Worm (Caenorhabditis elegans) whole organism, young adult: Measurements from ENCODE around the gene W02A2.12.

Experiments
- B0336.3 ChIP-seq: fragments of 200-800 bp; sonication (Bioruptor generic); IDR thresholded peaks from 2 replicates; pipeline ENCODE4 v1.3.6; 2022; ENCODE audit warnings: missing genetic modification characterization, missing compliant biosample characterization
- F10E7.11 ChIP-seq: sonication (generic microtip); optimal IDR thresholded peaks from 2 replicates; lab custom pipeline; 2017; ENCODE audit warnings: mild to moderate bottlenecking, missing genetic modification characterization, moderate library complexity, missing compliant biosample characterization
- F33H1.4 ChIP-seq: fragments of 200-800 bp; sonication (Bioruptor generic); IDR thresholded peaks from 2 replicates; pipeline ENCODE4 v1.3.6; 2022; ENCODE audit warnings: missing genetic modification reagents, missing genetic modification characterization, missing compliant biosample characterization
- ama-1 ChIP-seq, 3 experiments: fragments of 150-350 bp in 1 of 3; sonication (generic microtip) in 2 of 3; optimal IDR thresholded peaks; 2 replicates each; lab custom pipeline; 2014 to 2018; ENCODE audit warnings: missing biosample characterization in 2 of 3, missing genetic modification characterization in 2 of 3, missing genetic modification reagents in 2 of 3
- aptf-3 ChIP-seq: fragments of 200-800 bp; sonication (Bioruptor generic); IDR thresholded peaks from 2 replicates; pipeline ENCODE4 v1.3.6; 2022; ENCODE audit warnings: missing genetic modification characterization, missing compliant biosample characterization
- egl-44 ChIP-seq: fragments of 200-800 bp; sonication (Bioruptor generic); IDR thresholded peaks from 2 replicates; pipeline ENCODE4 v1.3.6; 2022; ENCODE audit warnings: missing genetic modification reagents, missing genetic modification characterization, missing compliant biosample characterization
- ekl-4 ChIP-seq: fragments of 200-800 bp; sonication (Bioruptor generic); IDR thresholded peaks from 2 replicates; pipeline ENCODE4 v1.3.6; 2022; ENCODE audit warnings: missing genetic modification reagents, missing genetic modification characterization, missing compliant biosample characterization
- nhr-90 ChIP-seq: sonication (generic microtip); optimal IDR thresholded peaks from 2 replicates; lab custom pipeline; 2016; ENCODE audit warnings: missing genotype, mild to moderate bottlenecking, missing genetic modification characterization, missing compliant biosample characterization
- tbp1 ChIP-seq: fragments of 200-800 bp; sonication (Bioruptor generic); optimal IDR thresholded peaks from 2 replicates; lab custom pipeline; 2018; ENCODE audit warnings: mild to moderate bottlenecking, missing genetic modification characterization, missing compliant biosample characterization
- tbx-9 ChIP-seq: sonication (generic microtip); optimal IDR thresholded peaks from 2 replicates; lab custom pipeline; 2016; ENCODE audit warnings: borderline replicate concordance, missing genetic modification characterization, inconsistent platforms, missing compliant biosample characterization
- ztf-25 ChIP-seq: fragments of 200-800 bp; sonication (Bioruptor generic); IDR thresholded peaks from 2 replicates; pipeline ENCODE4 v1.3.6; 2022; ENCODE audit warnings: missing genetic modification reagents, missing genetic modification characterization, missing compliant biosample characterization
- ztf-28 ChIP-seq: fragments of 200-800 bp; sonication (Bioruptor generic); IDR thresholded peaks from 2 replicates; pipeline ENCODE4 v1.3.6; 2022; ENCODE audit warnings: missing genetic modification reagents, missing genetic modification characterization, missing compliant biosample characterization

DNA sequence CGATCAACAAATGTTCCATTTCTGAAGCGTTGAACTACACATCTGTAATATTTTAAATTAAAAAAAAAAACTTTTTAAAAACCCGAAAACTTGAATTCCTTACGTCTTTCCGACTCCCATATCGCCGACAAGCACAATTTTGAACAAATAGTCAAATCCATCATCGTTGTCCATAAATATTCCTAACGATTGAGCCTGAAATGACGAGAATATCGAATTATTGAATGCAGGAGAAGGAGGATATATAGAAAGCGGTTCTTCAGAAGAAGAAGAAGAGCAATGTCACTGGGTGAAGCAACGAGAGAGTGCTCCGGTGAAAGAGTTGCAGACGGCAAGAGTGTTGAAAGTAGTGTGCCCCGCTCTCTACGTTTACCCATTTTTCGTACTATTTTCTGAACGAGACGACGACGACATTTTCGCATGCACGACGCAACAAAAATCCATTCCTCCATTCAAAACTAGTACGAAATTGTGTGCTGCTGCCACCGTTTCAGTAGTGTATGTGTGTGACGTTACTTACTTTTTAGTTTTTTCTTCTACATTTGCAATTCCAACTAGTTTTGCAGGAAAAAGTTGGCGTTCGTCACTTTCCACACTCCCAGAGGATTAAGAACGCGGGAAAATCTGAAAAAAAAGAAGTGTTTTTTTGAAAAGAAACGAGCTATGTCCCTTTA, 35.3 kb upstream of the W02A2.12 start, which contains the start of gene rab-19:
- no peak for TF ChIP-seq aptf-3 (GFP tag; lab: Robert Waterston, UW)
- TF ChIP-seq tbx-9 (tag; lab: Kevin White, UChicago): no peak
- no peak for TF ChIP-seq ztf-28
- TF ChIP-seq F33H1.4 (GFP tag; lab: Robert Waterston, UW): no peak
- TF ChIP-seq tbp1 (GFP tag; lab: Kevin White, UChicago): no peak
- TF ChIP-seq B0336.3 (GFP tag; lab: Robert Waterston, UW): no peak
- TF ChIP-seq ekl-4: no peak
- TF ChIP-seq nhr-90: no peak
- no peak for TF ChIP-seq ztf-25 (GFP tag; lab: Robert Waterston, UW)
- TF ChIP-seq egl-44 (GFP tag; lab: Robert Waterston, UW): no peak
- TF ChIP-seq ama-1 (optimal IDR thresholded peaks at IDR 0.05; lab: Kevin White, UChicago): no peak
- TF ChIP-seq ama-1 (GFP tag; optimal IDR thresholded peaks at IDR 0.05; lab: Kevin White, UChicago): no peak
- no peak for TF ChIP-seq F10E7.11
